Worm (Caenorhabditis elegans): ENCODE measurements around the gene F28F9.3.

- TF ChIP-seq somi-1 (GFP tag; optimal IDR thresholded peaks at IDR 0.05) (no peak), egl-44 (GFP tag; IDR thresholded peaks at IDR 0.05) (no peak)
These were observed 19.1 kb upstream of the F28F9.3 start for ce11 chrIV:3807545-3807944.
